Fruit fly (Drosophila melanogaster) whole organism, embryonic: Measurements from ENCODE around the gene corto.

Source experiments
- ATbp ChIP-seq: fragments of 200-800 bp; sonication (Bioruptor generic); optimal IDR thresholded peaks from 2 replicates; lab custom pipeline; 2017; ENCODE audit warnings: missing biosample characterization, mild to moderate bottlenecking, missing genetic modification characterization, missing genetic modification reagents
- Abd-B ChIP-seq: fragments of 200-800 bp; sonication (Bioruptor generic); optimal IDR thresholded peaks from 2 replicates; lab custom pipeline; 2018; ENCODE audit warnings: missing biosample characterization, mild to moderate bottlenecking, missing genetic modification characterization, moderate library complexity
- Adf1 ChIP-seq: fragments of 200-800 bp; sonication (Bioruptor generic); IDR thresholded peaks from 2 replicates; pipeline ENCODE4 v1.3.6; 2022; ENCODE audit warnings: missing biosample characterization, missing genetic modification characterization
- Antp ChIP-seq: fragments of 200-800 bp; sonication (Bioruptor generic); optimal IDR thresholded peaks from 3 replicates; lab custom pipeline; 2016; ENCODE audit warnings: missing biosample characterization, missing genetic modification characterization
- Atf3 ChIP-seq: fragments of 200-800 bp; sonication (Bioruptor generic); optimal IDR thresholded peaks from 3 replicates; lab custom pipeline; 2016; ENCODE audit warnings: missing biosample characterization, missing genetic modification characterization
- B-H2 ChIP-seq: fragments of 200-800 bp; sonication (Bioruptor generic); optimal IDR thresholded peaks from 2 replicates; lab custom pipeline; 2018; ENCODE audit warnings: missing biosample characterization, mild to moderate bottlenecking, missing genetic modification characterization
- C15 ChIP-seq: fragments of 200-800 bp; sonication (Bioruptor generic); IDR thresholded peaks from 3 replicates; pipeline ENCODE4 v1.3.6; 2022; ENCODE audit warnings: missing biosample characterization, missing genetic modification characterization
- CG10543 ChIP-seq: fragments of 200-800 bp; sonication (Bioruptor generic); optimal IDR thresholded peaks from 3 replicates; lab custom pipeline; 2017; ENCODE audit warnings: missing biosample characterization, mild to moderate bottlenecking, missing genetic modification characterization, moderate library complexity
- CG12219 ChIP-seq: fragments of 200-800 bp; sonication (Bioruptor generic); optimal IDR thresholded peaks from 3 replicates; lab custom pipeline; 2018; ENCODE audit warnings: missing biosample characterization, mild to moderate bottlenecking, missing genetic modification characterization
- CG13424 ChIP-seq: fragments of 200-800 bp; sonication (Bioruptor generic); optimal IDR thresholded peaks from 2 replicates; lab custom pipeline; 2019; ENCODE audit warnings: missing biosample characterization, mild to moderate bottlenecking, missing genetic modification characterization, moderate library complexity
- CG14014 ChIP-seq: fragments of 200-800 bp; sonication (Bioruptor generic); IDR thresholded peaks from 2 replicates; pipeline ENCODE4 v1.3.6; 2022; ENCODE audit warnings: missing biosample characterization, missing genetic modification characterization
- CG15011 ChIP-seq: fragments of 200-800 bp; sonication (Bioruptor generic); optimal IDR thresholded peaks from 3 replicates; lab custom pipeline; 2018; ENCODE audit warnings: missing biosample characterization, mild to moderate bottlenecking, missing genetic modification characterization
- CG16779 ChIP-seq: fragments of 200-800 bp; sonication (Bioruptor generic); IDR thresholded peaks from 2 replicates; pipeline ENCODE4 v1.3.6; 2022; ENCODE audit warnings: missing biosample characterization, missing genetic modification characterization
- CG17361 ChIP-seq: fragments of 200-800 bp; sonication (Bioruptor generic); IDR thresholded peaks from 3 replicates; pipeline ENCODE4 v1.3.6; 2022; ENCODE audit warnings: missing biosample characterization, missing genetic modification characterization
- CG3163 ChIP-seq: fragments of 200-800 bp; sonication (Bioruptor generic); optimal IDR thresholded peaks from 3 replicates; lab custom pipeline; 2016; ENCODE audit warnings: missing biosample characterization, missing genetic modification characterization
- CG33557 ChIP-seq: fragments of 200-800 bp; sonication (Bioruptor generic); optimal IDR thresholded peaks from 2 replicates; lab custom pipeline; 2019; ENCODE audit warnings: missing biosample characterization, mild to moderate bottlenecking, missing genetic modification characterization, moderate library complexity
- CG4328 ChIP-seq: fragments of 200-800 bp; sonication (Bioruptor generic); optimal IDR thresholded peaks from 3 replicates; lab custom pipeline; 2017; ENCODE audit warnings: missing biosample characterization, missing genetic modification reagents, missing genetic modification characterization
- CG4854 ChIP-seq: fragments of 200-800 bp; sonication (Bioruptor generic); optimal IDR thresholded peaks from 2 replicates; lab custom pipeline; 2016; ENCODE audit warnings: missing biosample characterization, missing genetic modification characterization, inconsistent platforms
- CG8359 ChIP-seq: fragments of 200-800 bp; sonication (Bioruptor generic); optimal IDR thresholded peaks from 2 replicates; lab custom pipeline; 2017; ENCODE audit warnings: missing biosample characterization, mild to moderate bottlenecking, missing genetic modification characterization, borderline replicate concordance
- CG8924 ChIP-seq: fragments of 200-800 bp; optimal IDR thresholded peaks from 3 replicates; lab custom pipeline; 2019; ENCODE audit warnings: missing biosample characterization, mild to moderate bottlenecking, missing genetic modification characterization, moderate library complexity
- Fer2 ChIP-seq: fragments of 200-800 bp; sonication (Bioruptor generic); optimal IDR thresholded peaks from 2 replicates; lab custom pipeline; 2018; ENCODE audit warnings: missing biosample characterization, mild to moderate bottlenecking, missing genetic modification characterization, moderate library complexity
- GATAe ChIP-seq: fragments of 200-800 bp; sonication (Bioruptor generic); conservative IDR thresholded peaks from 2 replicates; pipeline ENCODE4 v1.3.6; 2022; ENCODE audit warnings: missing biosample characterization, missing genetic modification characterization
- Gsc ChIP-seq: fragments of 200-800 bp; sonication (Bioruptor generic); IDR thresholded peaks from 2 replicates; pipeline ENCODE4 v1.3.6; 2022; ENCODE audit warnings: missing biosample characterization, missing genetic modification characterization
- HLH3B ChIP-seq: fragments of 200-800 bp; sonication (Bioruptor generic); IDR thresholded peaks from 2 replicates; pipeline ENCODE4 v1.3.6; 2022; ENCODE audit warnings: missing biosample characterization, missing genetic modification characterization
- Max ChIP-seq: fragments of 200-800 bp; sonication (Bioruptor generic); optimal IDR thresholded peaks from 2 replicates; lab custom pipeline; 2016; ENCODE audit warnings: missing biosample characterization, mild to moderate bottlenecking, missing genetic modification characterization
- PHDP ChIP-seq: fragments of 200-800 bp; sonication (Bioruptor generic); optimal IDR thresholded peaks from 3 replicates; lab custom pipeline; 2018; ENCODE audit warnings: missing biosample characterization, mild to moderate bottlenecking, missing genetic modification characterization, moderate library complexity
- Rx ChIP-seq: fragments of 200-800 bp; sonication (Bioruptor generic); IDR thresholded peaks from 2 replicates; pipeline ENCODE4 v1.3.6; 2022; ENCODE audit warnings: missing biosample characterization, missing genetic modification characterization
- Stat92E ChIP-seq, 3 experiments: fragments of >200 bp in 2 of 3; fragments of 200-800 bp in 1 of 3; sonication (Bioruptor generic) in 1 of 3; optimal IDR thresholded peaks; 2 replicates each; lab custom pipeline; 2017 to 2019; ENCODE audit warnings: missing biosample characterization in 3 of 3, missing genetic modification characterization in 3 of 3, mild to moderate bottlenecking in 1 of 3, moderate library complexity in 1 of 3
- ash1 ChIP-seq: fragments of 200-800 bp; sonication (Bioruptor generic); optimal IDR thresholded peaks from 2 replicates; lab custom pipeline; 2018; ENCODE audit warnings: missing biosample characterization, mild to moderate bottlenecking, missing genetic modification characterization
- az2 ChIP-seq: fragments of 200-800 bp; sonication (Bioruptor generic); optimal IDR thresholded peaks from 3 replicates; lab custom pipeline; 2016; ENCODE audit warnings: missing biosample characterization, missing genetic modification characterization
- br ChIP-seq: fragments of >200 bp; optimal IDR thresholded peaks from 2 replicates; lab custom pipeline; 2017
- bsh ChIP-seq, 2 experiments: fragments of 200-800 bp; sonication (Bioruptor generic); optimal IDR thresholded peaks; 2 replicates each; lab custom pipeline; 2017 to 2018; ENCODE audit warnings: mild to moderate bottlenecking in 2 of 2, missing biosample characterization in 2 of 2, missing genetic modification characterization in 2 of 2, moderate library complexity in 1 of 2
- cato ChIP-seq: fragments of 200-800 bp; sonication (Bioruptor generic); optimal IDR thresholded peaks from 2 replicates; lab custom pipeline; 2016; ENCODE audit warnings: missing biosample characterization, missing genetic modification characterization, borderline replicate concordance
- ci ChIP-seq: fragments of 200-800 bp; sonication (Bioruptor generic); IDR thresholded peaks from 3 replicates; pipeline ENCODE4 v1.3.6; 2022; ENCODE audit warnings: missing biosample characterization, missing genetic modification characterization
- dati ChIP-seq: fragments of 200-800 bp; sonication (Bioruptor generic); IDR thresholded peaks from 2 replicates; pipeline ENCODE4 v1.3.6; 2022; ENCODE audit warnings: missing biosample characterization, missing genetic modification characterization
- dimm ChIP-seq: fragments of 200-800 bp; sonication (Bioruptor generic); IDR thresholded peaks from 2 replicates; pipeline ENCODE4 v1.3.6; 2022; ENCODE audit warnings: missing biosample characterization, missing genetic modification characterization
- dpn ChIP-seq, 2 experiments: fragments of 200-800 bp; sonication (Bioruptor generic); optimal IDR thresholded peaks; 3 replicates each; lab custom pipeline; 2016; ENCODE audit warnings: missing biosample characterization in 2 of 2, missing genetic modification characterization in 2 of 2
- exex ChIP-seq: fragments of 200-800 bp; sonication (Bioruptor generic); optimal IDR thresholded peaks from 4 replicates; lab custom pipeline; 2018; ENCODE audit warnings: missing biosample characterization, mild to moderate bottlenecking, missing genetic modification characterization, moderate library complexity
- fd64A ChIP-seq: fragments of 200-800 bp; sonication (Bioruptor generic); optimal IDR thresholded peaks from 3 replicates; lab custom pipeline; 2018; ENCODE audit warnings: missing biosample characterization, mild to moderate bottlenecking, missing genetic modification characterization
- fd96Cb ChIP-seq: fragments of 200-800 bp; sonication (Bioruptor generic); optimal IDR thresholded peaks from 2 replicates; lab custom pipeline; 2018; ENCODE audit warnings: missing biosample characterization, mild to moderate bottlenecking, missing genetic modification characterization, moderate library complexity
- grn ChIP-seq: fragments of 200-800 bp; sonication (Bioruptor generic); optimal IDR thresholded peaks from 3 replicates; lab custom pipeline; 2017; ENCODE audit warnings: missing biosample characterization, missing genetic modification characterization
- ind ChIP-seq: fragments of 200-800 bp; sonication (Bioruptor generic); optimal IDR thresholded peaks from 3 replicates; lab custom pipeline; 2016; ENCODE audit warnings: missing biosample characterization, missing genetic modification characterization
- insv ChIP-seq, 2 experiments: fragments of 200-800 bp; sonication (Bioruptor generic); optimal IDR thresholded peaks; 3 replicates each; lab custom pipeline; 2016 to 2018; ENCODE audit warnings: missing biosample characterization in 2 of 2, missing genetic modification characterization in 2 of 2
- lola ChIP-seq, 3 experiments: fragments of >200 bp in 2 of 3; fragments of 200-800 bp in 1 of 3; sonication (Bioruptor generic) in 1 of 3; optimal IDR thresholded peaks; 2 replicates each; lab custom pipeline; 2017 to 2019; ENCODE audit warnings: missing biosample characterization in 3 of 3, missing genetic modification characterization in 3 of 3, mild to moderate bottlenecking in 1 of 3, moderate library complexity in 1 of 3
- mirr ChIP-seq: fragments of 200-800 bp; sonication (Bioruptor generic); optimal IDR thresholded peaks from 3 replicates; lab custom pipeline; 2018; ENCODE audit warnings: missing biosample characterization, mild to moderate bottlenecking, missing genetic modification characterization
- row ChIP-seq: fragments of 200-800 bp; sonication (Bioruptor generic); IDR thresholded peaks from 3 replicates; pipeline ENCODE4 v1.3.6; 2022; ENCODE audit warnings: missing biosample characterization, missing genetic modification characterization
- sd ChIP-seq: fragments of 200-800 bp; sonication (Bioruptor generic); optimal IDR thresholded peaks from 3 replicates; lab custom pipeline; 2018; ENCODE audit warnings: missing biosample characterization, mild to moderate bottlenecking, missing genetic modification characterization, moderate library complexity
- ttk ChIP-seq: fragments of 200-800 bp; sonication (Bioruptor generic); IDR thresholded peaks from 2 replicates; pipeline ENCODE4 v2.1.2; 2022; ENCODE audit warnings: missing biosample characterization, missing genetic modification characterization
- wor ChIP-seq: fragments of 200-800 bp; sonication (Bioruptor generic); IDR thresholded peaks from 2 replicates; pipeline ENCODE4 v1.3.6; 2022; ENCODE audit warnings: missing biosample characterization, missing genetic modification characterization

The corto gene

dm6 chr3R:5042057-5042937 lies 44.6 kb downstream of the corto start (continued):
- TF ChIP-seq cato (GFP tag; lab: Kevin White, UChicago): no peak
- TF ChIP-seq Rx (GFP tag; lab: Robert Waterston, UW): no peak
- TF ChIP-seq br: no peak
- no peak for TF ChIP-seq Abd-B (GFP tag; lab: Kevin White, UChicago)
- peak in 1 of 2 experiments; percentile 11 for TF ChIP-seq dpn (GFP tag; optimal IDR thresholded peaks at IDR 0.05; lab: Kevin White, UChicago)
- TF ChIP-seq CG8359 (GFP tag; lab: Kevin White, UChicago): no peak
- no peak for TF ChIP-seq Fer2
- TF ChIP-seq az2 (GFP tag; lab: Kevin White, UChicago): no peak
- TF ChIP-seq GATAe (GFP tag; lab: Robert Waterston, UW): no peak
- no peak for TF ChIP-seq exex (tag; lab: Kevin White, UChicago)
- TF ChIP-seq CG33557 (GFP tag; lab: Kevin White, UChicago): no peak
- no peak for TF ChIP-seq CG10543 (GFP tag; lab: Kevin White, UChicago)
- no peak for TF ChIP-seq Max (GFP tag; lab: Kevin White, UChicago)
- no peak for TF ChIP-seq fd96Cb (tag; lab: Kevin White, UChicago)
- no peak for TF ChIP-seq PHDP
- TF ChIP-seq ash1: no peak
- TF ChIP-seq CG17361 (GFP tag; lab: Robert Waterston, UW): 0 out of 3 replicates have a peak, but pooled peaks have one; percentile 29
- no peak for TF ChIP-seq wor (GFP tag; lab: Robert Waterston, UW)
- TF ChIP-seq CG12219 (GFP tag; lab: Kevin White, UChicago): no peak
- no peak for TF ChIP-seq ttk (GFP tag; lab: Robert Waterston, UW)
- no peak for TF ChIP-seq CG13424
- peak in 1 of 2 experiments; percentile 54 for TF ChIP-seq bsh (GFP tag; optimal IDR thresholded peaks at IDR 0.05; lab: Kevin White, UChicago)
- no peak for TF ChIP-seq mirr
- TF ChIP-seq ATbp: no peak
- no peak for TF ChIP-seq sd (tag; lab: Kevin White, UChicago)
- peak; percentile 7 for TF ChIP-seq CG15011 (GFP tag; lab: Kevin White, UChicago)
- TF ChIP-seq Atf3 (GFP tag; lab: Kevin White, UChicago): no peak
- peak; percentile 82 for TF ChIP-seq grn (GFP tag; lab: Kevin White, UChicago)
- no peak for TF ChIP-seq fd64A
- no peak for TF ChIP-seq C15 (GFP tag; lab: Robert Waterston, UW)
- TF ChIP-seq Antp: no peak
- peak; percentile 31; the same call in 2 of the 3 replicates for TF ChIP-seq row
- no peak for TF ChIP-seq CG16779
- TF ChIP-seq B-H2: no peak
- no peak for TF ChIP-seq CG8924
- TF ChIP-seq CG14014: 0 out of 2 replicates have a peak, but pooled peaks have one; percentile 13
- no peak for TF ChIP-seq insv (GFP tag; optimal IDR thresholded peaks at IDR 0.05; lab: Kevin White, UChicago)
- no peak for TF ChIP-seq Stat92E (GFP tag; optimal IDR thresholded peaks at IDR 0.05; lab: Kevin White, UChicago)
- TF ChIP-seq ci (GFP tag; lab: Robert Waterston, UW): no peak
- no peak for TF ChIP-seq ind
- no peak for TF ChIP-seq dati
- TF ChIP-seq CG4328 (GFP tag; lab: Kevin White, UChicago): no peak
- no peak for TF ChIP-seq Adf1
- TF ChIP-seq CG3163 (GFP tag; lab: Kevin White, UChicago): no peak
- TF ChIP-seq Gsc: no peak
- TF ChIP-seq dimm (GFP tag; lab: Robert Waterston, UW): no peak
- no peak for TF ChIP-seq HLH3B (GFP tag; lab: Robert Waterston, UW)
- TF ChIP-seq lola (GFP tag; optimal IDR thresholded peaks at IDR 0.05; lab: Kevin White, UChicago): peak in 1 of 3 experiments; percentile 2
- TF ChIP-seq CG4854 (GFP tag; lab: Kevin White, UChicago): no peak
